Worm (Caenorhabditis elegans) whole organism, L1 larva: Measurements from ENCODE around the gene lap-1.

Source experiments
- egl-27 ChIP-seq, 2 experiments: fragments of 150-350 bp in 1 of 2; sonication (generic microtip); optimal IDR thresholded peaks; 3 replicates each; lab custom pipeline; 2017 to 2018; ENCODE audit warnings: missing biosample characterization in 2 of 2, missing genetic modification characterization in 2 of 2, missing genetic modification reagents in 2 of 2
- mdl-1 ChIP-seq, 2 experiments: fragments of 150-350 bp; optimal IDR thresholded peaks; 2 replicates each; lab custom pipeline; 2014 to 2017; ENCODE audit warnings: missing biosample characterization in 2 of 2, missing genetic modification characterization in 2 of 2, inconsistent platforms in 1 of 2
- nhr-11 ChIP-seq: fragments of 150-350 bp; optimal IDR thresholded peaks from 2 replicates; lab custom pipeline; 2014; ENCODE audit warnings: missing biosample characterization, missing genetic modification characterization
- nhr-12 ChIP-seq: sonication (generic microtip); optimal IDR thresholded peaks from 2 replicates; lab custom pipeline; 2017; ENCODE audit warnings: missing biosample characterization, missing genetic modification characterization
- unc-62 ChIP-seq: fragments of 150-350 bp; optimal IDR thresholded peaks from 2 replicates; lab custom pipeline; 2014; ENCODE audit warnings: missing biosample characterization, missing genetic modification reagents, missing genetic modification characterization
- unc-86 ChIP-seq: sonication (generic microtip); optimal IDR thresholded peaks from 2 replicates; lab custom pipeline; 2016; ENCODE audit warnings: missing genetic modification characterization, missing compliant biosample characterization

DNA sequence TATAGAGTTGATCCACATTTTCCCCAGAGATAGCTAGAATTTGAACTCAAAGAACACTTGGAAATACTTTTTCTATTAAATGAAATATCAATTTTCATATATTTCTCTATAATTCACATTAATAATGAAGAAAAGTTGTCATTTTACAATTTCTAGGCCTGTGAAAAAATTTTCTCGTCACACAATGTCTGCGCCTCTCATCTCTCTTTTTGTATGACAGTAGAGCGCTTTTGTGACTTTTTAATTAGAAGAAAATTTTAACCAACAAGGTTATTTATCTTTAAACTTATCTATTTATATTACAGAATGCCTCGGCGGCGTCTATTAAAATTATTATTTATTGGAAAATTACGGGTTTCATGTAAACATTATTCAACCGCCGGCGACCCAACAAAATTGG, 27.3 kb upstream of the lap-1 start, which contains the start of gene ZK1236.1:
- TF ChIP-seq nhr-11 (no peak), mdl-1 (tag; optimal IDR thresholded peaks at IDR 0.05; lab: Kevin White, UChicago) (no peak), egl-27 (tag; optimal IDR thresholded peaks at IDR 0.05; lab: Kevin White, UChicago) (no peak), unc-86 (tag; lab: Kevin White, UChicago) (no peak), unc-62 (no peak), nhr-12 (tag; lab: Kevin White, UChicago) (no peak)
